Fruit fly (Drosophila melanogaster) S2 (cell line): ENCODE results near the gene CG6813.

Experiments
- CG8478 ChIP-seq: fragments of >200 bp; optimal IDR thresholded peaks from 2 replicates; lab custom pipeline; 2018
- CTCF ChIP-seq, 2 experiments: fragments of >200 bp; optimal IDR thresholded peaks; 2 replicates each; lab custom pipeline; 2018

CG6813 gene

DNA sequence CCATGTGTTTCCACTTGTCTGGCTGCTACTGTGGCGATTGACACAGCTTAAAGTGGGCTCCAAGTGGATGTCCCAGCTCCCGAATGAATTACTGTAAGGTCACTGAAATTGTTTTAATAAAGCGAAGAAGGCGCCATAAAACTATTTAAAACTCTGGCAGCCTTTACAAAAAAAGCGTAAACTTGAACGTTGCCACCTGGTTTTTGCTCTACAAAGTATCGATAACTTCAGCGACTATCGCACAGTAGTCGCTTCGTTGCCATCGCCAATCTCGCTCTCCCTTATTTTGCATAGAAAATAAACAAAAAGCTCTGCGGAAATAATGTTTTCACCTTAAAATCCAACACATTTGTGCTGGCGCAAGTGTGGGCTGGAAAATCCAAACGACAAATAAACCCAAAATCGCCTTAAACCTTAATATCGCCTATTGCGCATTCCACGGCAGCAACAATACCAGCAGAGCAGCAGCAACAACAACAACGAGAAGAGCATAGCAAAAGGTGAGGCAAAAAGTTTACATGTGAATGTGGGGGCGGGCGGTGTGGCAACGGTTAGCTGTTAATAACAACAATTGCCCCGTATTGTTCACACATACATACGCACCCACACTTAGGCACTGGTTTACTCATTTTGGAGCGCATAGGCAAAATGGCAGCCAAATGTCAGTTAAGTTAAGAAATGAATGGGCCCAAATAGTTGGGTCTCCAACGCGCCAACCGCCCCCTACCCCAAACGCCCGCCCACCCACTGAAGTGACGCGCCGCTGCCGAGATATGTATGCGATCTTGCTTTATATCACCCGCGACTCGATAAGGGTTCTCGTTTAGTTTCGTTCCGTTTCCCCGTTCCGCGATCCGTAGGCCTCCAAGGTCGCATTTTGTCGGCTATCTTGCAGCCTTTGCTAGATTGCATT lies 44.8 kb downstream of the CG6813 start, which contains the start of gene wkd:
TSS of gene wkd (plus strand) at position 237 of the 913 bp plus-strand sequence.
- peak; percentile 4 to 47 for TF ChIP-seq CTCF (optimal IDR thresholded peaks at IDR 0.05; lab: Kevin White, UChicago)
- no peak for TF ChIP-seq CG8478 (lab: Kevin White, UChicago)

DNA sequence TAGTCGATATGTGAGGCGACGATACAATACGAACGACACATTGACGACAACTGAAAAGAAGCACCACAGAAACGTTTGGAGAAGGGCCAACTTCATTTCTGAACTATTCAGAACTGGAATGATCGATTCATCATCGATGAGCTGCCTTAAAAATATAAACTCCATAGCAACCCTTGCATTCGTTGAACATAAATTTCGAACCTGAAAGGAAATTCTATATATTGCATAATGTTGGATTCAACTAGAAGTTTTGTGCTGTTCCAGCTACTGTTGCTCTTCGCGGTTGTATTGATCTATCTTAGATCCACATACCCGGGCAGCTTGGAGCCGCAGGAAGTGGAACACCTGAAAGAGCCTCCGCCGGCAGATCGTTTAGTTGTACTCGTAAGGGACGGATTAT lies 47.8 kb downstream of the CG6813 start, which contains the start of the genes CG6790 and CG5342:
TSS of gene CG6790 (minus strand) at position 101 of the 400 bp plus-strand sequence.
TSS of gene CG5342 (plus strand) at position 182 of the 400 bp plus-strand sequence.
- TF ChIP-seq CG8478 (lab: Kevin White, UChicago) (no peak), CTCF (optimal IDR thresholded peaks at IDR 0.05; lab: Kevin White, UChicago) (no peak)
